Worm (Caenorhabditis elegans) whole organism, late embryonic: ENCODE measurements around the gene F54D12.10.

Experiments used
- C08G9.2 ChIP-seq: sonication (generic microtip); optimal IDR thresholded peaks from 2 replicates; lab custom pipeline; 2016; ENCODE audit warnings: mild to moderate bottlenecking, missing genetic modification characterization, moderate library complexity, missing compliant biosample characterization
- C38D4.7 ChIP-seq: fragments of 200-800 bp; sonication (Bioruptor generic); optimal IDR thresholded peaks from 2 replicates; lab custom pipeline; 2018; ENCODE audit warnings: mild to moderate bottlenecking, missing genetic modification characterization, moderate library complexity, missing compliant biosample characterization
- F13H6.1 ChIP-seq: sonication (generic microtip); optimal IDR thresholded peaks from 2 replicates; lab custom pipeline; 2016; ENCODE audit warnings: missing genetic modification characterization, missing compliant biosample characterization
- T23F11.4 ChIP-seq: fragments of 200-800 bp; sonication (Bioruptor generic); optimal IDR thresholded peaks from 2 replicates; lab custom pipeline; 2018; ENCODE audit warnings: mild to moderate bottlenecking, missing genetic modification characterization, missing compliant biosample characterization
- Y22D7AL.16 ChIP-seq: sonication (generic microtip); optimal IDR thresholded peaks from 2 replicates; lab custom pipeline; 2016; ENCODE audit warnings: missing genetic modification characterization, missing compliant biosample characterization
- ama-1 ChIP-seq: fragments of 150-350 bp; optimal IDR thresholded peaks from 2 replicates; lab custom pipeline; 2014
- ceh-14 ChIP-seq: sonication (generic microtip); optimal IDR thresholded peaks from 2 replicates; lab custom pipeline; 2016; ENCODE audit warnings: missing genotype, missing genetic modification characterization, missing compliant biosample characterization
- ceh-18 ChIP-seq: sonication (generic microtip); optimal IDR thresholded peaks from 2 replicates; lab custom pipeline; 2016; ENCODE audit warnings: missing genetic modification characterization, missing compliant biosample characterization
- ceh-22 ChIP-seq: sonication (generic microtip); optimal IDR thresholded peaks from 2 replicates; lab custom pipeline; 2017; ENCODE audit warnings: missing biosample characterization, missing genetic modification characterization
- ceh-30 ChIP-seq: fragments of 150-350 bp; optimal IDR thresholded peaks from 2 replicates; lab custom pipeline; 2014; ENCODE audit warnings: missing biosample characterization, missing genetic modification characterization
- ceh-45 ChIP-seq: fragments of 200-800 bp; sonication (Bioruptor generic); IDR thresholded peaks from 2 replicates; pipeline ENCODE4 v1.3.6; 2022; ENCODE audit warnings: missing genetic modification reagents, missing genetic modification characterization, missing compliant biosample characterization
- ceh-6 ChIP-seq: fragments of 200-800 bp; sonication (Bioruptor generic); optimal IDR thresholded peaks from 2 replicates; lab custom pipeline; 2018; ENCODE audit warnings: mild to moderate bottlenecking, missing genetic modification characterization, missing compliant biosample characterization
- che-1 ChIP-seq: sonication (generic microtip); optimal IDR thresholded peaks from 2 replicates; lab custom pipeline; 2016; ENCODE audit warnings: mild to moderate bottlenecking, missing genetic modification characterization, missing compliant biosample characterization
- dmd-4 ChIP-seq: sonication (generic microtip); optimal IDR thresholded peaks from 2 replicates; lab custom pipeline; 2016; ENCODE audit warnings: borderline replicate concordance, missing genetic modification characterization, missing compliant biosample characterization
- dve-1 ChIP-seq: sonication (generic microtip); optimal IDR thresholded peaks from 2 replicates; lab custom pipeline; 2017; ENCODE audit warnings: antibody characterized with exemption, mild to moderate bottlenecking, missing genetic modification characterization, missing compliant biosample characterization
- elt-2 ChIP-seq: sonication (generic microtip); optimal IDR thresholded peaks from 2 replicates; lab custom pipeline; 2016; ENCODE audit warnings: missing genetic modification reagents, missing genetic modification characterization, missing compliant biosample characterization
- fax-1 ChIP-seq: sonication (generic microtip); optimal IDR thresholded peaks from 2 replicates; lab custom pipeline; 2016; ENCODE audit warnings: missing genotype, missing genetic modification characterization, missing compliant biosample characterization
- fkh-10 ChIP-seq: fragments of 150-350 bp; optimal IDR thresholded peaks from 2 replicates; lab custom pipeline; 2014; ENCODE audit warnings: missing biosample characterization, missing genetic modification reagents, missing genetic modification characterization
- fkh-6 ChIP-seq: sonication (generic microtip); optimal IDR thresholded peaks from 2 replicates; lab custom pipeline; 2016; ENCODE audit warnings: missing genetic modification characterization, missing compliant biosample characterization
- gmeb-2 ChIP-seq: sonication (generic microtip); optimal IDR thresholded peaks from 2 replicates; lab custom pipeline; 2016; ENCODE audit warnings: missing genetic modification characterization, inconsistent platforms, missing compliant biosample characterization
- hlh-13 ChIP-seq: fragments of 200-800 bp; sonication (Bioruptor generic); optimal IDR thresholded peaks from 2 replicates; lab custom pipeline; 2018; ENCODE audit warnings: mild to moderate bottlenecking, missing genetic modification characterization, missing compliant biosample characterization
- hlh-6 ChIP-seq: sonication (generic microtip); optimal IDR thresholded peaks from 2 replicates; lab custom pipeline; 2016; ENCODE audit warnings: missing genotype, missing genetic modification characterization, missing compliant biosample characterization
- lim-6 ChIP-seq: sonication (generic microtip); optimal IDR thresholded peaks from 2 replicates; lab custom pipeline; 2016; ENCODE audit warnings: missing genetic modification characterization, missing compliant biosample characterization
- mec-3 ChIP-seq: sonication (generic microtip); optimal IDR thresholded peaks from 2 replicates; lab custom pipeline; 2016; ENCODE audit warnings: borderline replicate concordance, missing genetic modification characterization, missing compliant biosample characterization
- nfya-1 ChIP-seq: sonication (generic microtip); optimal IDR thresholded peaks from 2 replicates; lab custom pipeline; 2017; ENCODE audit warnings: missing genetic modification characterization, mild to moderate bottlenecking, missing compliant biosample characterization, antibody characterized with exemption, moderate library complexity
- nhr-11 ChIP-seq: fragments of 150-350 bp; optimal IDR thresholded peaks from 2 replicates; lab custom pipeline; 2014; ENCODE audit warnings: missing biosample characterization, missing genetic modification characterization
- npax-4 ChIP-seq: sonication (generic microtip); optimal IDR thresholded peaks from 2 replicates; lab custom pipeline; 2016; ENCODE audit warnings: missing genetic modification characterization, missing compliant biosample characterization
- pag-3 ChIP-seq: sonication (generic microtip); optimal IDR thresholded peaks from 2 replicates; lab custom pipeline; 2016; ENCODE audit warnings: missing compliant biosample characterization, missing genetic modification characterization, borderline replicate concordance
- pha-2 ChIP-seq: sonication (generic microtip); optimal IDR thresholded peaks from 2 replicates; lab custom pipeline; 2017; ENCODE audit warnings: mild to moderate bottlenecking, missing genetic modification characterization, missing compliant biosample characterization
- ref-2 ChIP-seq: sonication (generic microtip); optimal IDR thresholded peaks from 2 replicates; lab custom pipeline; 2016; ENCODE audit warnings: missing genetic modification characterization, missing compliant biosample characterization
- sox-2 ChIP-seq: fragments of 200-800 bp; sonication (Bioruptor generic); IDR thresholded peaks from 2 replicates; pipeline ENCODE4 v1.3.6; 2022; ENCODE audit warnings: missing genetic modification reagents, missing genetic modification characterization, missing compliant biosample characterization
- sox-4 ChIP-seq: sonication (generic microtip); optimal IDR thresholded peaks from 2 replicates; lab custom pipeline; 2017; ENCODE audit warnings: mild to moderate bottlenecking, missing genetic modification characterization, inconsistent platforms, missing compliant biosample characterization
- syd-9 ChIP-seq: sonication (generic microtip); optimal IDR thresholded peaks from 2 replicates; lab custom pipeline; 2016; ENCODE audit warnings: mild to moderate bottlenecking, missing genetic modification characterization, moderate library complexity, missing compliant biosample characterization
- tbx-2 ChIP-seq: sonication (generic microtip); optimal IDR thresholded peaks from 2 replicates; lab custom pipeline; 2016; ENCODE audit warnings: missing genetic modification characterization, missing compliant biosample characterization
- unc-3 ChIP-seq, 2 experiments: fragments of 200-800 bp in 1 of 2; sonication (Bioruptor generic) in 1 of 2; sonication (generic microtip) in 1 of 2; conservative IDR thresholded peaks in 1 of 2; optimal IDR thresholded peaks in 1 of 2; 2 replicates each; pipeline versions ENCODE4 v1.3.6 to Lab custom; 2016 to 2022; ENCODE audit warnings: missing compliant biosample characterization in 2 of 2, missing genetic modification characterization in 2 of 2, missing genetic modification reagents in 1 of 2
- zip-5 ChIP-seq: sonication (generic microtip); optimal IDR thresholded peaks from 2 replicates; lab custom pipeline; 2016; ENCODE audit warnings: missing genetic modification characterization, missing compliant biosample characterization

The F54D12.10 gene

ce11 chrII:1378259-1378658 lies at the start of gene F54D12.10:
TSS of gene F54D12.10 (minus strand) at chrII:1378359.
- no peak for TF ChIP-seq ceh-6 (GFP tag; lab: Kevin White, UChicago)
- no peak for TF ChIP-seq C08G9.2 (tag; lab: Kevin White, UChicago)
- no peak for TF ChIP-seq ref-2 (tag; lab: Kevin White, UChicago)
- no peak for TF ChIP-seq sox-4 (tag; lab: Kevin White, UChicago)
- TF ChIP-seq lim-6 (tag; lab: Kevin White, UChicago): no peak
- TF ChIP-seq zip-5: no peak
- TF ChIP-seq pag-3 (tag; lab: Kevin White, UChicago): no peak
- TF ChIP-seq che-1 (tag; lab: Kevin White, UChicago): no peak
- no peak for TF ChIP-seq unc-3 (GFP tag; conservative IDR thresholded peaks at IDR 0.05; lab: Robert Waterston, UW)
- no peak for TF ChIP-seq unc-3 (tag; optimal IDR thresholded peaks at IDR 0.05; lab: Kevin White, UChicago)
- TF ChIP-seq, all 69 proteins: peak for 0

ce11 chrII:1423660-1424059 lies 45.5 kb upstream of the F54D12.10 start, which contains the start of gene Y51H7C.10:
TSS of gene Y51H7C.10 (minus strand) at chrII:1423760.
- TF ChIP-seq fkh-6 (no peak), dmd-4 (no peak), C08G9.2 (tag; lab: Kevin White, UChicago) (no peak), sox-2 (no peak), ama-1 (lab: Kevin White, UChicago) (no peak), ceh-45 (no peak), gmeb-2 (tag; lab: Kevin White, UChicago) (no peak), Y22D7AL.16 (tag; lab: Kevin White, UChicago) (no peak), ceh-14 (tag; lab: Kevin White, UChicago) (no peak), zip-5 (no peak), mec-3 (tag; lab: Kevin White, UChicago) (no peak), pag-3 (tag; lab: Kevin White, UChicago) (no peak), ceh-18 (tag; lab: Kevin White, UChicago) (no peak), hlh-13 (no peak), fkh-10 (no peak), npax-4 (tag; lab: Kevin White, UChicago) (no peak)

- TF ChIP-seq Y22D7AL.16 (tag; lab: Kevin White, UChicago): no peak
- TF ChIP-seq hlh-6 (tag; lab: Kevin White, UChicago): no peak
- no peak for TF ChIP-seq fkh-10
- TF ChIP-seq tbx-2: no peak
- TF ChIP-seq nhr-11: no peak
- no peak for TF ChIP-seq F13H6.1 (tag; lab: Kevin White, UChicago)
- TF ChIP-seq hlh-13: no peak
- no peak for TF ChIP-seq syd-9 (tag; lab: Kevin White, UChicago)
- no peak for TF ChIP-seq pha-2 (tag; lab: Kevin White, UChicago)
- no peak for TF ChIP-seq ceh-22 (tag; lab: Kevin White, UChicago)
- TF ChIP-seq fax-1: no peak
- TF ChIP-seq, all 69 proteins: peak for 0
Observed at ce11 chrII:1420806-1421463, 42.8 kb upstream of the F54D12.10 start.

- no peak for TF ChIP-seq nfya-1 (tag; lab: Kevin White, UChicago)
- TF ChIP-seq dve-1 (tag; lab: Kevin White, UChicago): no peak
- TF ChIP-seq zip-5: no peak
- TF ChIP-seq ceh-6 (GFP tag; lab: Kevin White, UChicago): no peak
- no peak for TF ChIP-seq elt-2 (tag; lab: Kevin White, UChicago)
- TF ChIP-seq T23F11.4 (GFP tag; lab: Kevin White, UChicago): no peak
- no peak for TF ChIP-seq ceh-30
- TF ChIP-seq C38D4.7 (GFP tag; lab: Kevin White, UChicago): no peak
- no peak for TF ChIP-seq hlh-6 (tag; lab: Kevin White, UChicago)
- TF ChIP-seq, all 69 proteins: peak for 0
Observed at ce11 chrII:1419994-1420393, 41.8 kb upstream of the F54D12.10 start.
